Fruit fly (Drosophila melanogaster) whole organism, embryonic: ENCODE data around the gene CG34409.

Experiments used
- ATbp ChIP-seq: fragments of 200-800 bp; sonication (Bioruptor generic); optimal IDR thresholded peaks from 2 replicates; lab custom pipeline; 2017; ENCODE audit warnings: missing biosample characterization, mild to moderate bottlenecking, missing genetic modification characterization, missing genetic modification reagents
- Atf-2 ChIP-seq: fragments of 200-800 bp; sonication (Bioruptor generic); optimal IDR thresholded peaks from 2 replicates; lab custom pipeline; 2016; ENCODE audit warnings: missing biosample characterization, missing genetic modification characterization
- Blimp-1 ChIP-seq: fragments of 200-800 bp; sonication (Bioruptor generic); optimal IDR thresholded peaks from 3 replicates; lab custom pipeline; 2018; ENCODE audit warnings: missing biosample characterization, missing genetic modification characterization, mild to moderate bottlenecking, moderate library complexity, missing genetic modification reagents
- CG10147 ChIP-seq: fragments of 200-800 bp; sonication (Bioruptor generic); optimal IDR thresholded peaks from 2 replicates; lab custom pipeline; 2019; ENCODE audit warnings: missing biosample characterization, mild to moderate bottlenecking, missing genetic modification characterization, moderate library complexity
- CG10274 ChIP-seq: fragments of 200-800 bp; sonication (Bioruptor generic); optimal IDR thresholded peaks from 3 replicates; lab custom pipeline; 2017; ENCODE audit warnings: missing biosample characterization, mild to moderate bottlenecking, missing genetic modification characterization
- CG14014 ChIP-seq: fragments of 200-800 bp; sonication (Bioruptor generic); IDR thresholded peaks from 2 replicates; pipeline ENCODE4 v1.3.6; 2022; ENCODE audit warnings: missing biosample characterization, missing genetic modification characterization
- CG1529 ChIP-seq: fragments of 200-800 bp; sonication (Bioruptor generic); optimal IDR thresholded peaks from 3 replicates; lab custom pipeline; 2018; ENCODE audit warnings: missing biosample characterization, missing genetic modification characterization
- CG15601 ChIP-seq: fragments of 200-800 bp; sonication (Bioruptor generic); optimal IDR thresholded peaks from 3 replicates; lab custom pipeline; 2019; ENCODE audit warnings: missing biosample characterization, mild to moderate bottlenecking, missing genetic modification characterization, moderate library complexity
- CG17359 ChIP-seq: fragments of 200-800 bp; sonication (Bioruptor generic); optimal IDR thresholded peaks from 3 replicates; lab custom pipeline; 2018; ENCODE audit warnings: missing biosample characterization, mild to moderate bottlenecking, missing genetic modification characterization, moderate library complexity
- CG17802 ChIP-seq: fragments of 200-800 bp; sonication (Bioruptor generic); optimal IDR thresholded peaks from 2 replicates; lab custom pipeline; 2018; ENCODE audit warnings: missing biosample characterization, mild to moderate bottlenecking, missing genetic modification characterization, moderate library complexity
- CG1832 ChIP-seq: fragments of 200-800 bp; sonication (Bioruptor generic); optimal IDR thresholded peaks from 2 replicates; lab custom pipeline; 2017; ENCODE audit warnings: missing biosample characterization, mild to moderate bottlenecking, missing genetic modification characterization, inconsistent platforms
- CG18619 ChIP-seq: fragments of 200-800 bp; sonication (Bioruptor generic); optimal IDR thresholded peaks from 3 replicates; lab custom pipeline; 2017; ENCODE audit warnings: missing biosample characterization, mild to moderate bottlenecking, missing genetic modification characterization
- CG2678 ChIP-seq: fragments of 200-800 bp; sonication (Bioruptor generic); optimal IDR thresholded peaks from 3 replicates; lab custom pipeline; 2019; ENCODE audit warnings: missing biosample characterization, mild to moderate bottlenecking, missing genetic modification characterization, moderate library complexity
- CG30020 ChIP-seq: fragments of 200-800 bp; optimal IDR thresholded peaks from 2 replicates; lab custom pipeline; 2019; ENCODE audit warnings: missing biosample characterization, mild to moderate bottlenecking, missing genetic modification characterization, moderate library complexity
- CG3281 ChIP-seq: fragments of 200-800 bp; sonication (Bioruptor generic); optimal IDR thresholded peaks from 3 replicates; lab custom pipeline; 2017; ENCODE audit warnings: missing biosample characterization, mild to moderate bottlenecking, missing genetic modification characterization
- CG33213 ChIP-seq: fragments of 200-800 bp; sonication (Bioruptor generic); optimal IDR thresholded peaks from 3 replicates; lab custom pipeline; 2016; ENCODE audit warnings: missing biosample characterization, missing genetic modification characterization
- CG4820 ChIP-seq: fragments of 200-800 bp; sonication (Bioruptor generic); optimal IDR thresholded peaks from 3 replicates; lab custom pipeline; 2016; ENCODE audit warnings: missing biosample characterization, missing genetic modification characterization
- CG6765 ChIP-seq: fragments of 200-800 bp; sonication (Bioruptor generic); optimal IDR thresholded peaks from 3 replicates; lab custom pipeline; 2017; ENCODE audit warnings: missing biosample characterization, mild to moderate bottlenecking, missing genetic modification characterization
- CG7271 ChIP-seq: fragments of 200-800 bp; sonication (Bioruptor generic); optimal IDR thresholded peaks from 2 replicates; lab custom pipeline; 2018; ENCODE audit warnings: missing biosample characterization, mild to moderate bottlenecking, missing genetic modification characterization, moderate library complexity
- CG7928 ChIP-seq: fragments of 200-800 bp; sonication (Bioruptor generic); optimal IDR thresholded peaks from 2 replicates; lab custom pipeline; 2017; ENCODE audit warnings: missing biosample characterization, mild to moderate bottlenecking, missing genetic modification characterization
- CG7987 ChIP-seq: fragments of 200-800 bp; sonication (Bioruptor generic); optimal IDR thresholded peaks from 2 replicates; lab custom pipeline; 2018; ENCODE audit warnings: missing biosample characterization, mild to moderate bottlenecking, missing genetic modification characterization, moderate library complexity
- Dbx ChIP-seq: fragments of 200-800 bp; sonication (Bioruptor generic); IDR thresholded peaks from 3 replicates; pipeline ENCODE4 v1.3.6; 2022; ENCODE audit warnings: missing biosample characterization, missing genetic modification characterization
- Deaf1 ChIP-seq: fragments of 200-800 bp; optimal IDR thresholded peaks from 3 replicates; lab custom pipeline; 2019; ENCODE audit warnings: missing biosample characterization, mild to moderate bottlenecking, missing genetic modification characterization, moderate library complexity
- Doc2 ChIP-seq: fragments of 200-800 bp; sonication (Bioruptor generic); IDR thresholded peaks from 2 replicates; pipeline ENCODE4 v1.3.6; 2022; ENCODE audit warnings: missing biosample characterization, missing genetic modification characterization
- E2f1 ChIP-seq: fragments of 200-800 bp; sonication (Bioruptor generic); IDR thresholded peaks from 2 replicates; pipeline ENCODE4 v1.3.6; 2022; ENCODE audit warnings: missing biosample characterization, missing genetic modification characterization
- Hr78 ChIP-seq, 2 experiments: fragments of 200-800 bp in 1 of 2; fragments of >200 bp in 1 of 2; sonication (Bioruptor generic) in 1 of 2; optimal IDR thresholded peaks; 2 replicates each; lab custom pipeline; 2017 to 2019; ENCODE audit warnings: missing biosample characterization in 2 of 2, missing genetic modification characterization in 2 of 2, mild to moderate bottlenecking in 1 of 2, moderate library complexity in 1 of 2
- Kr ChIP-seq: fragments of 200-800 bp; sonication (Bioruptor generic); optimal IDR thresholded peaks from 2 replicates; lab custom pipeline; 2017; ENCODE audit warnings: missing biosample characterization, mild to moderate bottlenecking, missing genetic modification characterization
- Nf-YB ChIP-seq: fragments of 200-800 bp; sonication (Bioruptor generic); optimal IDR thresholded peaks from 3 replicates; lab custom pipeline; 2019; ENCODE audit warnings: missing biosample characterization, mild to moderate bottlenecking, missing genetic modification characterization, moderate library complexity
- Pdp1 ChIP-seq, 2 experiments: fragments of 200-800 bp; sonication (Bioruptor generic); optimal IDR thresholded peaks; 3 replicates each; lab custom pipeline; 2016; ENCODE audit warnings: missing biosample characterization in 2 of 2, missing genetic modification characterization in 2 of 2, mild to moderate bottlenecking in 1 of 2, moderate library complexity in 1 of 2
- Rfx ChIP-seq: fragments of 200-800 bp; sonication (Bioruptor generic); IDR thresholded peaks from 2 replicates; pipeline ENCODE4 v1.3.6; 2022; ENCODE audit warnings: missing biosample characterization, missing genetic modification characterization
- Sox100B ChIP-seq: fragments of 200-800 bp; sonication (Bioruptor generic); optimal IDR thresholded peaks from 3 replicates; lab custom pipeline; 2018; ENCODE audit warnings: missing biosample characterization, mild to moderate bottlenecking, missing genetic modification characterization
- Sox102F ChIP-seq: fragments of 200-800 bp; sonication (Bioruptor generic); optimal IDR thresholded peaks from 2 replicates; lab custom pipeline; 2018; ENCODE audit warnings: missing biosample characterization, mild to moderate bottlenecking, missing genetic modification characterization, moderate library complexity
- ab ChIP-seq: fragments of 200-800 bp; sonication (Bioruptor generic); optimal IDR thresholded peaks from 2 replicates; lab custom pipeline; 2016; ENCODE audit warnings: missing biosample characterization, missing genetic modification characterization
- ac ChIP-seq: fragments of 200-800 bp; sonication (Bioruptor generic); optimal IDR thresholded peaks from 3 replicates; lab custom pipeline; 2017; ENCODE audit warnings: missing biosample characterization, mild to moderate bottlenecking, missing genetic modification characterization
- al ChIP-seq: fragments of 200-800 bp; sonication (Bioruptor generic); IDR thresholded peaks from 2 replicates; pipeline ENCODE4 v1.3.6; 2022; ENCODE audit warnings: missing biosample characterization, missing genetic modification characterization
- bsh ChIP-seq, 2 experiments: fragments of 200-800 bp; sonication (Bioruptor generic); optimal IDR thresholded peaks; 2 replicates each; lab custom pipeline; 2017 to 2018; ENCODE audit warnings: mild to moderate bottlenecking in 2 of 2, missing biosample characterization in 2 of 2, missing genetic modification characterization in 2 of 2, moderate library complexity in 1 of 2
- chinmo ChIP-seq: fragments of 200-800 bp; sonication (Bioruptor generic); IDR thresholded peaks from 4 replicates; pipeline ENCODE4 v1.3.6; 2022; ENCODE audit warnings: missing biosample characterization, missing genetic modification characterization; ENCODE audit not compliant: partially characterized antibody
- crc ChIP-seq: fragments of 200-800 bp; sonication (Bioruptor generic); optimal IDR thresholded peaks from 2 replicates; lab custom pipeline; 2016; ENCODE audit warnings: missing biosample characterization, missing genetic modification characterization
- ewg ChIP-seq: fragments of 200-800 bp; sonication (Bioruptor generic); optimal IDR thresholded peaks from 3 replicates; lab custom pipeline; 2017; ENCODE audit warnings: mild to moderate bottlenecking, missing biosample characterization, missing genetic modification reagents, missing genetic modification characterization
- ham ChIP-seq: fragments of 200-800 bp; sonication (Bioruptor generic); IDR thresholded peaks from 2 replicates; pipeline ENCODE4 v1.3.6; 2022; ENCODE audit warnings: missing biosample characterization, missing genetic modification characterization
- hb ChIP-seq: fragments of 200-800 bp; sonication (Bioruptor generic); IDR thresholded peaks from 3 replicates; pipeline ENCODE4 v1.3.6; 2022; ENCODE audit warnings: missing biosample characterization, missing genetic modification characterization; ENCODE audit not compliant: partially characterized antibody
- hkb ChIP-seq, 2 experiments: fragments of 200-800 bp in 1 of 2; fragments of >200 bp in 1 of 2; sonication (Bioruptor generic) in 1 of 2; IDR thresholded peaks in 1 of 2; optimal IDR thresholded peaks in 1 of 2; 2 replicates each; pipeline versions ENCODE4 v1.3.6 to Lab custom; 2017 to 2022; ENCODE audit warnings: missing biosample characterization in 1 of 2, missing genetic modification characterization in 1 of 2
- mld ChIP-seq: fragments of 200-800 bp; sonication (Bioruptor generic); IDR thresholded peaks from 3 replicates; pipeline ENCODE4 v1.3.6; 2022; ENCODE audit warnings: missing biosample characterization, missing genetic modification characterization; ENCODE audit not compliant: partially characterized antibody
- schlank ChIP-seq: fragments of 200-800 bp; sonication (Bioruptor generic); optimal IDR thresholded peaks from 2 replicates; lab custom pipeline; 2018; ENCODE audit warnings: missing biosample characterization, mild to moderate bottlenecking, missing genetic modification characterization
- seq ChIP-seq: fragments of 200-800 bp; sonication (Bioruptor generic); IDR thresholded peaks from 2 replicates; pipeline ENCODE4 v1.3.6; 2022; ENCODE audit warnings: missing biosample characterization, missing genetic modification characterization
- sima ChIP-seq: fragments of 200-800 bp; sonication (Bioruptor generic); optimal IDR thresholded peaks from 2 replicates; lab custom pipeline; 2016; ENCODE audit warnings: missing biosample characterization, missing genetic modification characterization
- sr ChIP-seq: fragments of 200-800 bp; sonication (Bioruptor generic); IDR thresholded peaks from 3 replicates; pipeline ENCODE4 v1.3.6; 2022; ENCODE audit warnings: missing biosample characterization, missing genetic modification characterization
- unc-4 ChIP-seq: fragments of 200-800 bp; sonication (Bioruptor generic); IDR thresholded peaks from 2 replicates; pipeline ENCODE4 v1.3.6; 2022; ENCODE audit warnings: missing biosample characterization, missing genetic modification characterization; ENCODE audit not compliant: partially characterized antibody
- vnd ChIP-seq: fragments of 200-800 bp; sonication (Bioruptor generic); IDR thresholded peaks from 3 replicates; pipeline ENCODE4 v1.3.6; 2022; ENCODE audit warnings: missing biosample characterization, missing genetic modification characterization; ENCODE audit not compliant: partially characterized antibody

CG34409 gene

DNA sequence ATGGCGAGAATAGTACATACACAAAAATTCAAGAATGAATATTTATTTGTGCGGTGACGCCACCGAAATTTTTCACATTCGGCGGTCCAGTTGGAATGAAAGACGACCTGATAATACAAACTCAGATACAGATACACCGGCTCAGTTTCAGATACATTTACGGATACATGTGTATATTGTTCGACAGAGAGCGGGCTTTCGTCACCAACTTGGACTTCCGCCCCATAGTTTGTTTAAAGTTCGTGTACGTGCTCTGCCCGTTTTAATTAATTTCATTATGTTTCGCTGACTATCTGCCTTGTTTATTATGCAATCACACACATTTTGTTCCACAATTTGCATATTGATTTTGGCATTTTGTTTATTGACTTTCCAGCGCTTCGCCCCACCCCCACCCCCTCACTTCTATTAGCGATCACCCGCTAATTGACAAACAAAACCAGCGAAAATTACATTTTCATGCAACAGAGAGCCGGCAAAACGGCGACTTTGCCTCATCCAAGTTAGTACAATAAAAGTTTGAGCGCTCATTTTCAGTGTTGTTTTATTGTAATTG lies 44.9 kb downstream of the CG34409 start (continued):
- TF ChIP-seq Nf-YB (peak; percentile 8), CG17802 (no peak), Kr (GFP tag; lab: Kevin White, UChicago) (no peak), CG10147 (GFP tag; lab: Kevin White, UChicago) (no peak), al (GFP tag; lab: Robert Waterston, UW) (no peak), CG18619 (GFP tag; lab: Kevin White, UChicago) (no peak), sr (GFP tag; lab: Robert Waterston, UW) (no peak), CG15601 (tag; lab: Kevin White, UChicago) (peak; percentile 4), CG7987 (GFP tag; lab: Kevin White, UChicago) (peak; percentile 0), CG4820 (no peak), CG3281 (GFP tag; lab: Kevin White, UChicago) (peak; percentile 59), Deaf1 (tag; lab: Kevin White, UChicago) (no peak), Dbx (GFP tag; lab: Robert Waterston, UW) (no peak), ham (GFP tag; lab: Robert Waterston, UW) (no peak), CG6765 (peak; percentile 48), Sox102F (GFP tag; lab: Kevin White, UChicago) (peak; percentile 17), seq (GFP tag; lab: Robert Waterston, UW) (no peak), CG17359 (tag; lab: Kevin White, UChicago) (peak; percentile 51), Hr78 (GFP tag; optimal IDR thresholded peaks at IDR 0.05; lab: Kevin White, UChicago) (no peak), CG7928 (GFP tag; lab: Kevin White, UChicago) (no peak), CG2678 (tag; lab: Kevin White, UChicago) (peak; percentile 46), Atf-2 (GFP tag; lab: Kevin White, UChicago) (no peak), ewg (GFP tag; lab: Kevin White, UChicago) (no peak), E2f1 (GFP tag; lab: Robert Waterston, UW) (no peak), ac (GFP tag; lab: Kevin White, UChicago) (no peak), Doc2 (GFP tag; lab: Robert Waterston, UW) (no peak), CG1529 (GFP tag; lab: Kevin White, UChicago) (no peak), mld (GFP tag; lab: Robert Waterston, UW) (no peak), Rfx (GFP tag; lab: Robert Waterston, UW) (no peak), CG14014 (GFP tag; lab: Robert Waterston, UW) (no peak), ab (no peak), schlank (tag; lab: Kevin White, UChicago) (peak; percentile 28), CG30020 (no peak), unc-4 (no peak), CG1832 (GFP tag; lab: Kevin White, UChicago) (no peak), hb (no peak), chinmo (no peak), Pdp1 (GFP tag; optimal IDR thresholded peaks at IDR 0.05; lab: Kevin White, UChicago) (peak; percentile 8 to 91), ATbp (GFP tag; lab: Kevin White, UChicago) (peak; percentile 36), CG7271 (tag; lab: Kevin White, UChicago) (no peak), Sox100B (GFP tag; lab: Kevin White, UChicago) (peak; percentile 31), sima (no peak), crc (GFP tag; lab: Kevin White, UChicago) (no peak), hkb (optimal IDR thresholded peaks at IDR 0.05; lab: Kevin White, UChicago) (no peak), hkb (GFP tag; IDR thresholded peaks at IDR 0.05; lab: Robert Waterston, UW) (no peak), bsh (GFP tag; optimal IDR thresholded peaks at IDR 0.05; lab: Kevin White, UChicago) (no peak), vnd (GFP tag; lab: Robert Waterston, UW) (no peak), CG10274 (GFP tag; lab: Kevin White, UChicago) (peak; percentile 32), CG33213 (no peak), Blimp-1 (GFP tag; lab: Kevin White, UChicago) (no peak)
